Worm (Caenorhabditis elegans) whole organism, mixed stage, embryonic: Measurements from ENCODE around the gene T27E4.5.

Source experiments
- M03D4.4 ChIP-seq: sonication (generic microtip); optimal IDR thresholded peaks from 2 replicates; lab custom pipeline; 2017; ENCODE audit warnings: mild to moderate bottlenecking, missing genetic modification characterization, missing compliant biosample characterization
- bed-3 ChIP-seq: fragments of 200-800 bp; sonication (Bioruptor generic); optimal IDR thresholded peaks from 3 replicates; lab custom pipeline; 2018; ENCODE audit warnings: mild to moderate bottlenecking, missing genetic modification characterization, moderate library complexity, missing compliant biosample characterization
- blmp-1 ChIP-seq: fragments of 150-350 bp; optimal IDR thresholded peaks from 2 replicates; lab custom pipeline; 2014; ENCODE audit warnings: missing biosample characterization, missing genetic modification characterization
- ceh-43 ChIP-seq: fragments of 200-800 bp; sonication (Bioruptor generic); optimal IDR thresholded peaks from 2 replicates; lab custom pipeline; 2018; ENCODE audit warnings: mild to moderate bottlenecking, missing genetic modification characterization, moderate library complexity, missing compliant biosample characterization
- ceh-83 ChIP-seq: fragments of 200-800 bp; sonication (Bioruptor generic); optimal IDR thresholded peaks from 2 replicates; lab custom pipeline; 2018; ENCODE audit warnings: mild to moderate bottlenecking, missing genetic modification characterization, missing compliant biosample characterization
- ces-1 ChIP-seq: fragments of 150-350 bp; optimal IDR thresholded peaks from 2 replicates; lab custom pipeline; 2014; ENCODE audit warnings: missing biosample characterization, missing genetic modification reagents, missing genetic modification characterization
- cnd-1 ChIP-seq: fragments of 200-800 bp; sonication (Bioruptor generic); optimal IDR thresholded peaks from 2 replicates; lab custom pipeline; 2018; ENCODE audit warnings: mild to moderate bottlenecking, missing genetic modification characterization, missing compliant biosample characterization
- elt-1 ChIP-seq: sonication (generic microtip); optimal IDR thresholded peaks from 2 replicates; lab custom pipeline; 2017; ENCODE audit warnings: missing genetic modification characterization, mild to moderate bottlenecking, missing compliant biosample characterization, antibody characterized with exemption, moderate library complexity, borderline replicate concordance; ENCODE audit not compliant: insufficient read depth
- elt-3 ChIP-seq: fragments of 150-350 bp; optimal IDR thresholded peaks from 2 replicates; lab custom pipeline; 2014; ENCODE audit warnings: missing biosample characterization, missing genetic modification characterization
- flh-1 ChIP-seq: fragments of 200-800 bp; sonication (Bioruptor generic); optimal IDR thresholded peaks from 2 replicates; lab custom pipeline; 2018; ENCODE audit warnings: mild to moderate bottlenecking, missing genetic modification characterization, moderate library complexity, missing compliant biosample characterization
- ham-2 ChIP-seq: fragments of 200-800 bp; sonication (Bioruptor generic); optimal IDR thresholded peaks from 2 replicates; lab custom pipeline; 2018; ENCODE audit warnings: mild to moderate bottlenecking, missing genetic modification characterization, missing compliant biosample characterization
- hlh-1 ChIP-seq: fragments of 150-350 bp; optimal IDR thresholded peaks from 2 replicates; lab custom pipeline; 2014; ENCODE audit warnings: missing biosample characterization, missing genetic modification reagents, missing genetic modification characterization
- lin-13 ChIP-seq: fragments of 150-350 bp; optimal IDR thresholded peaks from 2 replicates; lab custom pipeline; 2014; ENCODE audit warnings: missing biosample characterization, missing genetic modification characterization
- lin-32 ChIP-seq: fragments of 200-800 bp; sonication (Bioruptor generic); optimal IDR thresholded peaks from 2 replicates; lab custom pipeline; 2018; ENCODE audit warnings: mild to moderate bottlenecking, missing genetic modification characterization, missing compliant biosample characterization
- lsy-2 ChIP-seq: fragments of 150-350 bp; optimal IDR thresholded peaks from 2 replicates; lab custom pipeline; 2014; ENCODE audit warnings: missing biosample characterization, missing genetic modification characterization
- mab-5 ChIP-seq: fragments of 150-350 bp; optimal IDR thresholded peaks from 2 replicates; lab custom pipeline; 2014; ENCODE audit warnings: missing biosample characterization, missing genetic modification characterization
- mep-1 ChIP-seq: fragments of 150-350 bp; optimal IDR thresholded peaks from 2 replicates; lab custom pipeline; 2017; ENCODE audit warnings: missing biosample characterization, missing genetic modification reagents, missing genetic modification characterization, inconsistent platforms
- mls-2 ChIP-seq: sonication (generic microtip); optimal IDR thresholded peaks from 2 replicates; lab custom pipeline; 2016; ENCODE audit warnings: mild to moderate bottlenecking, missing genetic modification characterization, moderate library complexity, missing compliant biosample characterization
- nhr-12 ChIP-seq: fragments of 150-350 bp; optimal IDR thresholded peaks from 2 replicates; lab custom pipeline; 2014; ENCODE audit warnings: missing biosample characterization, missing genetic modification characterization
- nhr-237 ChIP-seq: fragments of 150-350 bp; optimal IDR thresholded peaks from 2 replicates; lab custom pipeline; 2014; ENCODE audit warnings: missing biosample characterization, missing genetic modification characterization
- nhr-28 ChIP-seq: fragments of 150-350 bp; optimal IDR thresholded peaks from 2 replicates; lab custom pipeline; 2014; ENCODE audit warnings: missing biosample characterization, missing genetic modification characterization
- nhr-76 ChIP-seq: sonication (generic microtip); optimal IDR thresholded peaks from 2 replicates; lab custom pipeline; 2017; ENCODE audit warnings: missing biosample characterization, missing genetic modification characterization
- sem-2 ChIP-seq: fragments of 200-800 bp; sonication (Bioruptor generic); optimal IDR thresholded peaks from 2 replicates; lab custom pipeline; 2018; ENCODE audit warnings: mild to moderate bottlenecking, missing genetic modification characterization, missing compliant biosample characterization
- snpc-4 ChIP-seq: fragments of 150-350 bp; optimal IDR thresholded peaks from 2 replicates; lab custom pipeline; 2014; ENCODE audit warnings: missing biosample characterization, missing genetic modification characterization
- sptf-1 ChIP-seq: sonication (generic microtip); optimal IDR thresholded peaks from 2 replicates; lab custom pipeline; 2017; ENCODE audit warnings: mild to moderate bottlenecking, missing genetic modification characterization, moderate library complexity, missing compliant biosample characterization
- tbx-8 ChIP-seq: fragments of 200-800 bp; sonication (Bioruptor generic); optimal IDR thresholded peaks from 2 replicates; lab custom pipeline; 2018; ENCODE audit warnings: mild to moderate bottlenecking, missing genetic modification characterization, moderate library complexity, missing compliant biosample characterization
- unc-120 ChIP-seq: sonication (generic microtip); optimal IDR thresholded peaks from 2 replicates; lab custom pipeline; 2017; ENCODE audit warnings: missing genetic modification characterization, missing compliant biosample characterization; ENCODE audit not compliant: poor library complexity, severe bottlenecking
- unc-39 ChIP-seq: fragments of 150-350 bp; optimal IDR thresholded peaks from 2 replicates; lab custom pipeline; 2014; ENCODE audit warnings: missing biosample characterization, missing genetic modification characterization
- unc-62 ChIP-seq: fragments of 150-350 bp; optimal IDR thresholded peaks from 2 replicates; lab custom pipeline; 2014; ENCODE audit warnings: missing biosample characterization, missing genetic modification reagents, missing genetic modification characterization
- zip-8 ChIP-seq: fragments of 150-350 bp; optimal IDR thresholded peaks from 2 replicates; lab custom pipeline; 2014; ENCODE audit warnings: missing biosample characterization, missing genetic modification characterization

The T27E4.5 gene

DNA sequence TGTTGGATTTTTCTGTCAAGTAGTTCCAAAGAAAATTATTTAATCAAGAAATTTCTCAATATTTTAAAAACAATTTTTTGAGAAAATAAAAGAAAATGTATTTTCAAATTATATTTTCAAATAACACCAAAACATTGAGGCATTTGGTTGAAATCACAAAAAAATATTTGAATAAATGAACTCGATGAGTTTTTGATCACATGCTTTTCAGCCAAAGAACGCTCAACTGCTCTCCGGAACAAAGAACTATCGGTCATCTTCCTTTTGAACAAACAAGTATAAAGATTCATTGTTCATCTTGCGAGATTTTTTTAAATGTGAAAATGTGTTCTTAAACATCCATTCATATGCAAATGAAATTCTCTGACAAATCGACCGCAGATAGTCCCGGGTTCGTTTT lies 25.4 kb upstream of the T27E4.5 start:
- TF ChIP-seq ces-1 (GFP tag; lab: Kevin White, UChicago) (no peak), sem-2 (no peak), flh-1 (GFP tag; lab: Kevin White, UChicago) (no peak), cnd-1 (tag; lab: Kevin White, UChicago) (no peak), elt-1 (no peak), nhr-76 (tag; lab: Kevin White, UChicago) (no peak), mep-1 (tag; lab: Kevin White, UChicago) (no peak), tbx-8 (GFP tag; lab: Kevin White, UChicago) (no peak), mab-5 (tag; lab: Kevin White, UChicago) (no peak), nhr-28 (tag; lab: Kevin White, UChicago) (no peak), sptf-1 (tag; lab: Kevin White, UChicago) (no peak), hlh-1 (tag; lab: Kevin White, UChicago) (no peak), zip-8 (tag; lab: Kevin White, UChicago) (no peak), lin-13 (no peak), snpc-4 (tag; lab: Kevin White, UChicago) (no peak), blmp-1 (tag; lab: Kevin White, UChicago) (no peak), lin-32 (GFP tag; lab: Kevin White, UChicago) (no peak), ceh-83 (GFP tag; lab: Kevin White, UChicago) (no peak), unc-62 (GFP tag; lab: Kevin White, UChicago) (no peak), unc-120 (tag; lab: Kevin White, UChicago) (no peak)

DNA sequence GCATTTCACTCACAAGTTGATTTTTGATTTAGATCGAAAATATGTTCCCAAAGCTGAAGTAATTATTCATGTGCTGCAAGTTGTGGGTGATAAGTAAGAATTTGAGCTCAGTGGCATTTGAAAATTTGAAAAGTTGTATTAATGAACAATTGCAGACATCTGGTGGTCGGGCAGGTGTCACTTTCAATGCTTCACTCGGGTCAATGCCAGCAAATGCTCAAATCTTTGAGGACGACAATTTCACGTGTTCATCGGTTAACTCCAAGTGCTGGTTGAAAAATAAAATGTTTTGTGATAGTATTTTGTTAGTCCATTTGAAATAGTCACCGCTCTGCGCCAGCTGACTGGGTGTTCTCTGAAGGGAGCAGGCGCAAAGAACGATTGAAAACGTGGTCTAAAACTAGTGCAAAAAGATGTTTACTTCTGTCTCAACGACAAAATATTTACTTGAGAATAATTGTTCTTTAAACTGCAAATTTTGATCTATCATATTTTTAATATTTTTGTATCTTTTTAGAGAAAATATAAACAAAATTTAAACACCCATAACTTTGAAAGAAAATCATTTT lies 24.6 kb upstream of the T27E4.5 start:
- TF ChIP-seq blmp-1 (tag; lab: Kevin White, UChicago) (no peak), mep-1 (tag; lab: Kevin White, UChicago) (no peak), lin-13 (no peak), ceh-43 (GFP tag; lab: Kevin White, UChicago) (no peak), flh-1 (GFP tag; lab: Kevin White, UChicago) (no peak), hlh-1 (tag; lab: Kevin White, UChicago) (peak; percentile 69), ces-1 (GFP tag; lab: Kevin White, UChicago) (no peak)
- TF ChIP-seq, all 35 proteins: peak for 1

DNA sequence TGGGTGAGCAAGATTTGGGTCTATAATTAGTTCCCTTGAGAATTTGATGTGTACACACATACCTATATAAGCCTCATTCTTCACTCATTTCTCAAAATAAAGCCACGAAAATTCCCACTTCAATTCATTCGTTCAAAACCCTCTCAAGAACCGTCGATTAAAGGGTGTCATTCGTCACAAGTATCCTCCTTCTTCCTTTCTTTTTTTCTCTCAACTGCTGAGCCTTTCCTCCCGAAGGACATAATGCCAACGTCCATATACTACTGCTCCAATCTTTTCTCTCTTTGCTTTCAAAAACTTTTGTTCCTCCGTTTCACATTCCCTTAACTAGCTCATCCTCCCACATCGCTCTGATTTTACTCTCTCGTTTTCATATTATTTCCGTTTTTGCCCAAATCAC lies 22.6 kb upstream of the T27E4.5 start, which contains the start of gene T27E4.1:
TSS of gene T27E4.1 (plus strand) at position 137 of the 400 bp plus-strand sequence.
- no peak for TF ChIP-seq ceh-43 (GFP tag; lab: Kevin White, UChicago)

DNA sequence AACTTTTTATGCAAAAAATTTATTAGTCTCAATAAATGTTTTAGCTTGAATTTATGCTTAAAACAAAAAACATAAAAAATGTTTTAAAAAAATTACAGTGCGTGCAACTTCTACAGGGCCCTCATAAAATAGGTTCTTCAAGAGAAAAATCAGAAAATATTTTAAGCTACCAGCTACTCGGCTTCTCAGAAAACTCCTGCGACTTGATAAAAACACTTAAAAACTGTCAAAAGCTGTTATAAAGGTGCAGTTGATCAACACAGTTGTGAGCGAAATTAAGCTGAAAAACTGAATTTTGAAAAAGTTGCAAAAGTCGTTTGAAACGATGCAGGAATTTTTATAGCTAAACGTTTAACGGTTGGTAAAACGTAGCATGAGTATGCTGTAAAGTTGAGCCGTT lies 19.2 kb upstream of the T27E4.5 start:
- peak; percentile 63 for TF ChIP-seq mls-2 (tag; lab: Kevin White, UChicago)
- TF ChIP-seq snpc-4 (tag; lab: Kevin White, UChicago) = no peak
- TF ChIP-seq, all 35 proteins: peak for 1

DNA sequence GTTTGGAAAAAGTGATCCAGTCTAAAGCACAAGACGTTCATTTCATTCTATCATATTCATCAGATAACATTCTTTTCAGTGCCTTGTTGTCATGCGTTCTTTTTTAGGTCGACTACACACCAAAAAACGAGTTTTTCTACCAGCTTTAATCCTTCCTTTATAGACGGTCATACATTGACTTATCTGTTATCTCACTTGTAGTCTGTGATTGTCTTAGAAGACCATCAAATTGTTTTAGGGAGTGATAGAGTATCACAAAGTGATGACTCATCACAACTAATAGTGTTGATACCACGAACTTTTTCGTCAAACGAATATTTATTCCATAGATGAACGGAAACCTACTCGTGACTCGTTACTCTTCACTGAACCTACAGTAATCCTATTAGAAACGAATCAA lies 16.3 kb upstream of the T27E4.5 start:
- no peak for TF ChIP-seq flh-1 (GFP tag; lab: Kevin White, UChicago)
- no peak for TF ChIP-seq mls-2 (tag; lab: Kevin White, UChicago)
- TF ChIP-seq nhr-28 (tag; lab: Kevin White, UChicago) = no peak
- TF ChIP-seq zip-8 (tag; lab: Kevin White, UChicago) = no peak
- no peak for TF ChIP-seq sem-2
- TF ChIP-seq nhr-76 (tag; lab: Kevin White, UChicago) = no peak
- TF ChIP-seq mep-1 (tag; lab: Kevin White, UChicago) = no peak
- no peak for TF ChIP-seq ham-2 (GFP tag; lab: Kevin White, UChicago)
- TF ChIP-seq, all 35 proteins: peak for 0

- no peak for TF ChIP-seq lin-32 (GFP tag; lab: Kevin White, UChicago)
- no peak for TF ChIP-seq unc-62 (GFP tag; lab: Kevin White, UChicago)
- TF ChIP-seq lsy-2 (tag; lab: Kevin White, UChicago) = no peak
- TF ChIP-seq nhr-12 = no peak
- no peak for TF ChIP-seq unc-39 (tag; lab: Kevin White, UChicago)
- TF ChIP-seq zip-8 (tag; lab: Kevin White, UChicago) = no peak
- no peak for TF ChIP-seq M03D4.4 (tag; lab: Kevin White, UChicago)
- TF ChIP-seq ham-2 (GFP tag; lab: Kevin White, UChicago) = no peak
- TF ChIP-seq bed-3 (GFP tag; lab: Kevin White, UChicago) = no peak
- no peak for TF ChIP-seq sem-2
- no peak for TF ChIP-seq nhr-237 (tag; lab: Kevin White, UChicago)
- TF ChIP-seq hlh-1 (tag; lab: Kevin White, UChicago) = no peak
- TF ChIP-seq mls-2 (tag; lab: Kevin White, UChicago) = no peak
- TF ChIP-seq snpc-4 (tag; lab: Kevin White, UChicago) = no peak
- no peak for TF ChIP-seq tbx-8 (GFP tag; lab: Kevin White, UChicago)
- no peak for TF ChIP-seq elt-3 (tag; lab: Kevin White, UChicago)
- no peak for TF ChIP-seq cnd-1 (tag; lab: Kevin White, UChicago)
- no peak for TF ChIP-seq flh-1 (GFP tag; lab: Kevin White, UChicago)
- TF ChIP-seq nhr-28 (tag; lab: Kevin White, UChicago) = no peak
Observed at ce11 chrV:9084252-9084651, 14.7 kb upstream of the T27E4.5 start.
